Worm (Caenorhabditis elegans) whole organism, late embryonic: ENCODE data around the gene cdh-5.

ENCODE experiments used
- C08G9.2 ChIP-seq: sonication (generic microtip); optimal IDR thresholded peaks from 2 replicates; lab custom pipeline; 2016; ENCODE audit warnings: mild to moderate bottlenecking, missing genetic modification characterization, moderate library complexity, missing compliant biosample characterization
- F13H6.1 ChIP-seq: sonication (generic microtip); optimal IDR thresholded peaks from 2 replicates; lab custom pipeline; 2016; ENCODE audit warnings: missing genetic modification characterization, missing compliant biosample characterization
- K09A11.1 ChIP-seq: sonication (generic microtip); optimal IDR thresholded peaks from 2 replicates; lab custom pipeline; 2017; ENCODE audit warnings: antibody characterized with exemption, mild to moderate bottlenecking, missing genetic modification characterization, missing compliant biosample characterization; ENCODE audit not compliant: insufficient read depth
- T23F11.4 ChIP-seq: fragments of 200-800 bp; sonication (Bioruptor generic); optimal IDR thresholded peaks from 2 replicates; lab custom pipeline; 2018; ENCODE audit warnings: mild to moderate bottlenecking, missing genetic modification characterization, missing compliant biosample characterization
- ahr-1 ChIP-seq: sonication (generic microtip); optimal IDR thresholded peaks from 2 replicates; lab custom pipeline; 2016; ENCODE audit warnings: missing genetic modification characterization, missing compliant biosample characterization
- ceh-14 ChIP-seq: sonication (generic microtip); optimal IDR thresholded peaks from 2 replicates; lab custom pipeline; 2016; ENCODE audit warnings: missing genotype, missing genetic modification characterization, missing compliant biosample characterization
- ceh-19 ChIP-seq: fragments of 200-800 bp; sonication (Bioruptor generic); optimal IDR thresholded peaks from 2 replicates; lab custom pipeline; 2018; ENCODE audit warnings: mild to moderate bottlenecking, missing genetic modification characterization, missing compliant biosample characterization
- ceh-22 ChIP-seq: sonication (generic microtip); optimal IDR thresholded peaks from 2 replicates; lab custom pipeline; 2017; ENCODE audit warnings: missing biosample characterization, missing genetic modification characterization
- ceh-24 ChIP-seq: sonication (generic microtip); optimal IDR thresholded peaks from 2 replicates; lab custom pipeline; 2016; ENCODE audit warnings: mild to moderate bottlenecking, missing genetic modification characterization, missing compliant biosample characterization
- ceh-30 ChIP-seq: fragments of 150-350 bp; optimal IDR thresholded peaks from 2 replicates; lab custom pipeline; 2014; ENCODE audit warnings: missing biosample characterization, missing genetic modification characterization
- ceh-31 ChIP-seq: sonication (generic microtip); optimal IDR thresholded peaks from 2 replicates; lab custom pipeline; 2016; ENCODE audit warnings: missing genetic modification characterization, missing compliant biosample characterization
- ceh-9 ChIP-seq: sonication (generic microtip); optimal IDR thresholded peaks from 2 replicates; lab custom pipeline; 2016; ENCODE audit warnings: mild to moderate bottlenecking, missing genetic modification characterization, inconsistent platforms, missing compliant biosample characterization
- che-1 ChIP-seq: sonication (generic microtip); optimal IDR thresholded peaks from 2 replicates; lab custom pipeline; 2016; ENCODE audit warnings: mild to moderate bottlenecking, missing genetic modification characterization, missing compliant biosample characterization
- dmd-4 ChIP-seq: sonication (generic microtip); optimal IDR thresholded peaks from 2 replicates; lab custom pipeline; 2016; ENCODE audit warnings: borderline replicate concordance, missing genetic modification characterization, missing compliant biosample characterization
- hlh-13 ChIP-seq: fragments of 200-800 bp; sonication (Bioruptor generic); optimal IDR thresholded peaks from 2 replicates; lab custom pipeline; 2018; ENCODE audit warnings: mild to moderate bottlenecking, missing genetic modification characterization, missing compliant biosample characterization
- hlh-30 ChIP-seq: sonication (generic microtip); optimal IDR thresholded peaks from 2 replicates; lab custom pipeline; 2017; ENCODE audit warnings: antibody characterized with exemption, missing genetic modification characterization, missing compliant biosample characterization; ENCODE audit not compliant: insufficient read depth
- hlh-6 ChIP-seq: sonication (generic microtip); optimal IDR thresholded peaks from 2 replicates; lab custom pipeline; 2016; ENCODE audit warnings: missing genotype, missing genetic modification characterization, missing compliant biosample characterization
- hlh-8 ChIP-seq: sonication (generic microtip); optimal IDR thresholded peaks from 2 replicates; lab custom pipeline; 2016; ENCODE audit warnings: missing genotype, missing genetic modification characterization, missing compliant biosample characterization
- lim-6 ChIP-seq: sonication (generic microtip); optimal IDR thresholded peaks from 2 replicates; lab custom pipeline; 2016; ENCODE audit warnings: missing genetic modification characterization, missing compliant biosample characterization
- lin-11 ChIP-seq: fragments of 200-800 bp; sonication (Bioruptor generic); optimal IDR thresholded peaks from 2 replicates; lab custom pipeline; 2018; ENCODE audit warnings: mild to moderate bottlenecking, missing genetic modification characterization, missing compliant biosample characterization
- madf-2 ChIP-seq: sonication (generic microtip); optimal IDR thresholded peaks from 2 replicates; lab custom pipeline; 2017; ENCODE audit warnings: missing genetic modification characterization, missing compliant biosample characterization
- mec-3 ChIP-seq: sonication (generic microtip); optimal IDR thresholded peaks from 2 replicates; lab custom pipeline; 2016; ENCODE audit warnings: borderline replicate concordance, missing genetic modification characterization, missing compliant biosample characterization
- nfya-1 ChIP-seq: sonication (generic microtip); optimal IDR thresholded peaks from 2 replicates; lab custom pipeline; 2017; ENCODE audit warnings: missing genetic modification characterization, mild to moderate bottlenecking, missing compliant biosample characterization, antibody characterized with exemption, moderate library complexity
- odd-2 ChIP-seq: sonication (generic microtip); optimal IDR thresholded peaks from 2 replicates; lab custom pipeline; 2017; ENCODE audit warnings: antibody characterized with exemption, mild to moderate bottlenecking, missing genetic modification characterization, missing compliant biosample characterization
- pag-3 ChIP-seq: sonication (generic microtip); optimal IDR thresholded peaks from 2 replicates; lab custom pipeline; 2016; ENCODE audit warnings: missing compliant biosample characterization, missing genetic modification characterization, borderline replicate concordance
- pat-9 ChIP-seq: fragments of 200-800 bp; sonication (Bioruptor generic); optimal IDR thresholded peaks from 2 replicates; lab custom pipeline; 2018; ENCODE audit warnings: mild to moderate bottlenecking, missing genetic modification characterization, moderate library complexity, missing compliant biosample characterization
- pax-1 ChIP-seq: fragments of 150-350 bp; optimal IDR thresholded peaks from 2 replicates; lab custom pipeline; 2014; ENCODE audit warnings: missing biosample characterization, missing genetic modification characterization
- pqm-1 ChIP-seq: sonication (generic microtip); optimal IDR thresholded peaks from 2 replicates; lab custom pipeline; 2016; ENCODE audit warnings: missing genetic modification characterization, missing compliant biosample characterization
- sdc-2 ChIP-seq: sonication (generic microtip); optimal IDR thresholded peaks from 2 replicates; lab custom pipeline; 2016; ENCODE audit warnings: missing genotype, missing genetic modification characterization, missing compliant biosample characterization
- sox-2 ChIP-seq: fragments of 200-800 bp; sonication (Bioruptor generic); IDR thresholded peaks from 2 replicates; pipeline ENCODE4 v1.3.6; 2022; ENCODE audit warnings: missing genetic modification reagents, missing genetic modification characterization, missing compliant biosample characterization
- sox-4 ChIP-seq: sonication (generic microtip); optimal IDR thresholded peaks from 2 replicates; lab custom pipeline; 2017; ENCODE audit warnings: mild to moderate bottlenecking, missing genetic modification characterization, inconsistent platforms, missing compliant biosample characterization
- tbx-2 ChIP-seq: sonication (generic microtip); optimal IDR thresholded peaks from 2 replicates; lab custom pipeline; 2016; ENCODE audit warnings: missing genetic modification characterization, missing compliant biosample characterization
- tbx-7 ChIP-seq: sonication (generic microtip); optimal IDR thresholded peaks from 2 replicates; lab custom pipeline; 2016; ENCODE audit warnings: missing genotype, missing genetic modification characterization, missing compliant biosample characterization
- ttx-3 ChIP-seq: sonication (generic microtip); optimal IDR thresholded peaks from 2 replicates; lab custom pipeline; 2016; ENCODE audit warnings: missing genetic modification reagents, missing genetic modification characterization, missing compliant biosample characterization
- unc-3 ChIP-seq, 2 experiments: fragments of 200-800 bp in 1 of 2; sonication (Bioruptor generic) in 1 of 2; sonication (generic microtip) in 1 of 2; conservative IDR thresholded peaks in 1 of 2; optimal IDR thresholded peaks in 1 of 2; 2 replicates each; pipeline versions ENCODE4 v1.3.6 to Lab custom; 2016 to 2022; ENCODE audit warnings: missing compliant biosample characterization in 2 of 2, missing genetic modification characterization in 2 of 2, missing genetic modification reagents in 1 of 2
- unc-42 ChIP-seq: sonication (generic microtip); optimal IDR thresholded peaks from 2 replicates; lab custom pipeline; 2016; ENCODE audit warnings: missing genotype, missing genetic modification characterization, missing compliant biosample characterization
- unc-86 ChIP-seq: sonication (generic microtip); optimal IDR thresholded peaks from 2 replicates; lab custom pipeline; 2016; ENCODE audit warnings: missing genetic modification characterization, missing compliant biosample characterization
- zip-5 ChIP-seq: sonication (generic microtip); optimal IDR thresholded peaks from 2 replicates; lab custom pipeline; 2016; ENCODE audit warnings: missing genetic modification characterization, missing compliant biosample characterization

cdh-5 gene

ce11 chrIV:8653592-8653991 is 15.1 kb upstream of the cdh-5 start, which contains the start of gene C49C8.5:
TSS of gene C49C8.5 (minus strand) at chrIV:8653664.
- TF ChIP-seq lim-6 (tag; lab: Kevin White, UChicago) (no peak), pag-3 (no peak), unc-3 (GFP tag; conservative IDR thresholded peaks at IDR 0.05; lab: Robert Waterston, UW) (no peak), unc-3 (tag; optimal IDR thresholded peaks at IDR 0.05; lab: Kevin White, UChicago) (no peak), tbx-7 (tag; lab: Kevin White, UChicago) (no peak), lin-11 (tag; lab: Kevin White, UChicago) (no peak), mec-3 (tag; lab: Kevin White, UChicago) (no peak), C08G9.2 (tag; lab: Kevin White, UChicago) (no peak), sox-4 (tag; lab: Kevin White, UChicago) (no peak), K09A11.1 (tag; lab: Kevin White, UChicago) (no peak), ceh-22 (tag; lab: Kevin White, UChicago) (no peak), ceh-14 (no peak), pat-9 (tag; lab: Kevin White, UChicago) (no peak), dmd-4 (tag; lab: Kevin White, UChicago) (no peak), hlh-8 (tag; lab: Kevin White, UChicago) (no peak), unc-42 (no peak), pax-1 (no peak), T23F11.4 (GFP tag; lab: Kevin White, UChicago) (no peak), ceh-24 (tag; lab: Kevin White, UChicago) (no peak), odd-2 (tag; lab: Kevin White, UChicago) (no peak)

ce11 chrIV:8654115-8654628 is 14.6 kb upstream of the cdh-5 start, which contains the start of gene C49C8.1:
TSS of gene C49C8.1 (plus strand) at chrIV:8654578.
- TF ChIP-seq ahr-1 (no peak), hlh-30 (tag; lab: Kevin White, UChicago) (peak; percentile 6), zip-5 (tag; lab: Kevin White, UChicago) (no peak), C08G9.2 (tag; lab: Kevin White, UChicago) (no peak), ceh-31 (tag; lab: Kevin White, UChicago) (no peak)

- TF ChIP-seq ceh-9 (tag; lab: Kevin White, UChicago): no peak
- TF ChIP-seq hlh-6 (tag; lab: Kevin White, UChicago): no peak
- TF ChIP-seq pax-1: no peak
- TF ChIP-seq sox-2 (GFP tag; lab: Robert Waterston, UW): no peak
- TF ChIP-seq ttx-3: no peak
- no peak for TF ChIP-seq ceh-31 (tag; lab: Kevin White, UChicago)
- TF ChIP-seq unc-42: no peak
Measured at ce11 chrIV:8658122-8658521, 10.6 kb upstream of the cdh-5 start, which contains the start of gene C49C8.6. TSS of gene C49C8.6 (minus strand) at chrIV:8658222.

ce11 chrIV:8665778-8666177 is 3.0 kb upstream of the cdh-5 start:
- TF ChIP-seq F13H6.1 (tag; lab: Kevin White, UChicago) (no peak), odd-2 (tag; lab: Kevin White, UChicago) (no peak), K09A11.1 (tag; lab: Kevin White, UChicago) (no peak), ceh-14 (no peak), sox-4 (tag; lab: Kevin White, UChicago) (no peak), unc-86 (tag; lab: Kevin White, UChicago) (no peak), tbx-2 (tag; lab: Kevin White, UChicago) (no peak), madf-2 (tag; lab: Kevin White, UChicago) (no peak), nfya-1 (no peak), che-1 (tag; lab: Kevin White, UChicago) (no peak), sdc-2 (tag; lab: Kevin White, UChicago) (no peak), pqm-1 (tag; lab: Kevin White, UChicago) (no peak), pat-9 (tag; lab: Kevin White, UChicago) (no peak), hlh-13 (GFP tag; lab: Kevin White, UChicago) (no peak), T23F11.4 (GFP tag; lab: Kevin White, UChicago) (no peak), hlh-8 (tag; lab: Kevin White, UChicago) (no peak), ceh-30 (no peak), ceh-19 (GFP tag; lab: Kevin White, UChicago) (no peak)
